Fruit fly (Drosophila melanogaster) Kc167 (cell line): Measurements from ENCODE around the gene Etfb.

ENCODE experiments used
- Sin3A ChIP-seq: fragments of >200 bp; optimal IDR thresholded peaks from 2 replicates; lab custom pipeline; 2018; ENCODE audit warnings: missing external identifiers
- h ChIP-seq: fragments of >200 bp; optimal IDR thresholded peaks from 3 replicates; lab custom pipeline; 2018; ENCODE audit warnings: missing external identifiers
- insv ChIP-seq: fragments of >200 bp; optimal IDR thresholded peaks from 3 replicates; lab custom pipeline; 2018; ENCODE audit warnings: missing external identifiers
- ttk ChIP-seq: sonication (Bioruptor generic); optimal IDR thresholded peaks from 2 replicates; lab custom pipeline; 2017; ENCODE audit warnings: missing external identifiers

DNA sequence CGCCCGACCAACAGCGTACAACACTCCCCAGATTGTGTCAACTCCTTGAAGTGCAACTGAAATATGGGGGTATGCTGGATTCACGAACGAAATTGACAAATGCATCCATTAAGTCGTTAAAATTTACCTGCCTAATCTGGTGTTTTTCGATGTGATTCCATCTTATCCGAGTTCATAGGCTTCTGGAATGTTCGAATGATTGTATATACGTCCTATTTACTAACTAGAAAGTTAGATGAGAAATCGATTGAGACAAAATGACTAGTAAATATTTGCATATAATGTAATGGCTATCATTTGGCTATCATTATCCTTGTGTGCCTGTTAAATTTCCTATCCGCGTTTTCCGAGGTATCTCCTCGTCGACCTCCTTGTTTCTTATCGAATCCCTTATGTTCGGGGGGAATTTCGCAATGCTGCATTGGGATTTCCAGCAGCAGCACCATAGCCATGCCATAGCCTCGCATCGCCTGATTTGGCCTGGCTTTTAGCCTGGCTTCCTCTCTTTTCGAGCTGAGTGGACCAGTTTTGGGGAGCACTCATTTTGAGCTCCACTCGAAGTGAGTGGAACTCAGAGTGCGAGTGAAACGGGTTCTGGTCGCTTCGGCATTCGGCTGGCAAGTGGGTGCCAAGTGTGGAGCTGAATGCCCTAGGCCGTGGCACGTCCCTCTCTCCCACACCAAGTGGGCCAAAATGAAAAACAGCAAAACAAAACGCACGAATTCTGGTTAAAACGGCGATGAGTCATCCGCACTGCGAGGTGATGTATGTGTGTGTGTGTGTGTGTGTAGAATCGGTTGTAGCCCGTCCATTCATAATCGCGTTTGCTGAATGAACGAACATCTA lies 24.4 kb downstream of the Etfb start:
- TF ChIP-seq Sin3A (lab: Kevin White, UChicago) = no peak
- TF ChIP-seq ttk = no peak
- no peak for TF ChIP-seq h (lab: Kevin White, UChicago)
- TF ChIP-seq insv = no peak
